Worm (Caenorhabditis elegans) whole organism, L4 larva: ENCODE results near the gene F32D8.4.

Source experiments
- D1046.2 ChIP-seq: fragments of 200-800 bp; sonication (Bioruptor generic); IDR thresholded peaks from 2 replicates; pipeline ENCODE4 v1.3.6; 2022; ENCODE audit warnings: missing genetic modification characterization, missing compliant biosample characterization
- F10B5.3 ChIP-seq: sonication (generic microtip); optimal IDR thresholded peaks from 2 replicates; lab custom pipeline; 2016; ENCODE audit warnings: mild to moderate bottlenecking, missing genetic modification characterization, missing compliant biosample characterization
- F26F4.8 ChIP-seq: fragments of 200-800 bp; sonication (Bioruptor generic); conservative IDR thresholded peaks from 2 replicates; pipeline ENCODE4 v1.3.6; 2022; ENCODE audit warnings: missing genetic modification characterization, missing compliant biosample characterization
- R02D3.7 ChIP-seq: fragments of 150-350 bp; sonication (generic microtip); optimal IDR thresholded peaks from 3 replicates; lab custom pipeline; 2014; ENCODE audit warnings: missing biosample characterization, missing genetic modification characterization
- T20F7.1 ChIP-seq: fragments of 200-800 bp; sonication (Bioruptor generic); optimal IDR thresholded peaks from 2 replicates; lab custom pipeline; 2018; ENCODE audit warnings: mild to moderate bottlenecking, missing genetic modification characterization, missing compliant biosample characterization
- T26A8.4 ChIP-seq: fragments of 200-800 bp; sonication (Bioruptor generic); IDR thresholded peaks from 2 replicates; pipeline ENCODE4 v1.3.6; 2022; ENCODE audit warnings: missing genetic modification characterization, missing compliant biosample characterization
- Y105C5A.15 ChIP-seq: fragments of 200-800 bp; sonication (Bioruptor generic); IDR thresholded peaks from 2 replicates; pipeline ENCODE4 v1.3.6; 2022; ENCODE audit warnings: missing genetic modification characterization, missing compliant biosample characterization
- Y75B8A.6 ChIP-seq: fragments of 200-800 bp; sonication (Bioruptor generic); IDR thresholded peaks from 2 replicates; pipeline ENCODE4 v1.3.6; 2022; ENCODE audit warnings: missing genetic modification reagents, missing genetic modification characterization, missing compliant biosample characterization
- aha-1 ChIP-seq: fragments of 150-350 bp; peaks from one replicate; lab custom pipeline; 2014; ENCODE audit warnings: missing biosample characterization, missing genetic modification characterization
- ama-1 ChIP-seq: fragments of 150-350 bp; optimal IDR thresholded peaks from 2 replicates; lab custom pipeline; 2014; ENCODE audit warnings: inconsistent platforms, mixed read lengths
- ceh-20 ChIP-seq: fragments of 200-800 bp; sonication (Bioruptor generic); IDR thresholded peaks from 2 replicates; pipeline ENCODE4 v1.3.6; 2022; ENCODE audit warnings: missing genetic modification reagents, missing genetic modification characterization, missing compliant biosample characterization
- ceh-28 ChIP-seq: fragments of 150-350 bp; optimal IDR thresholded peaks from 2 replicates; lab custom pipeline; 2014; ENCODE audit warnings: missing biosample characterization, missing genetic modification reagents, missing genetic modification characterization
- ceh-32 ChIP-seq: sonication (generic microtip); optimal IDR thresholded peaks from 2 replicates; lab custom pipeline; 2016; ENCODE audit warnings: mild to moderate bottlenecking, missing genetic modification characterization, missing compliant biosample characterization; ENCODE audit not compliant: poor library complexity
- ceh-62 ChIP-seq: sonication (generic microtip); optimal IDR thresholded peaks from 2 replicates; lab custom pipeline; 2017; ENCODE audit warnings: missing biosample characterization, missing genetic modification characterization
- ceh-82 ChIP-seq: sonication (generic microtip); optimal IDR thresholded peaks from 2 replicates; lab custom pipeline; 2017; ENCODE audit warnings: missing biosample characterization, missing genetic modification characterization
- ces-1 ChIP-seq: fragments of 150-350 bp; sonication (generic microtip); optimal IDR thresholded peaks from 4 replicates; lab custom pipeline; 2014; ENCODE audit warnings: missing biosample characterization, missing genetic modification reagents, missing genetic modification characterization
- daf-16 ChIP-seq, 3 experiments: sonication (generic microtip); optimal IDR thresholded peaks; 2 replicates each; lab custom pipeline; 2016 to 2017; ENCODE audit warnings: missing genetic modification characterization in 3 of 3, missing genetic modification reagents in 3 of 3, mild to moderate bottlenecking in 2 of 3, missing compliant biosample characterization in 2 of 3, missing biosample characterization in 1 of 3, moderate library complexity in 1 of 3
- dmd-9 ChIP-seq: fragments of 200-800 bp; sonication (Bioruptor generic); IDR thresholded peaks from 2 replicates; pipeline ENCODE4 v1.3.6; 2022; ENCODE audit warnings: missing genetic modification reagents, missing genetic modification characterization, missing compliant biosample characterization
- dve-1 ChIP-seq: sonication (generic microtip); optimal IDR thresholded peaks from 2 replicates; lab custom pipeline; 2017; ENCODE audit warnings: antibody characterized with exemption, mild to moderate bottlenecking, missing genetic modification characterization, missing compliant biosample characterization; ENCODE audit not compliant: insufficient read depth
- egl-43 ChIP-seq: fragments of 200-800 bp; sonication (Bioruptor generic); IDR thresholded peaks from 2 replicates; pipeline ENCODE4 v1.3.6; 2022; ENCODE audit warnings: missing genetic modification reagents, missing genetic modification characterization, missing compliant biosample characterization
- fos-1 ChIP-seq: fragments of 150-350 bp; optimal IDR thresholded peaks from 2 replicates; lab custom pipeline; 2014; ENCODE audit warnings: missing biosample characterization, missing genetic modification characterization
- gei-8 ChIP-seq: fragments of 200-800 bp; sonication (Bioruptor generic); optimal IDR thresholded peaks from 2 replicates; lab custom pipeline; 2018; ENCODE audit warnings: mild to moderate bottlenecking, missing genetic modification characterization, missing compliant biosample characterization
- hif-1 ChIP-seq, 2 experiments: sonication (generic microtip); optimal IDR thresholded peaks; 2 replicates each; lab custom pipeline; 2016 to 2017; ENCODE audit warnings: missing compliant biosample characterization in 2 of 2, missing genetic modification characterization in 2 of 2, missing genetic modification reagents in 2 of 2, missing genotype in 2 of 2, mild to moderate bottlenecking in 1 of 2
- hlh-11 ChIP-seq: fragments of 200-800 bp; sonication (Bioruptor generic); optimal IDR thresholded peaks from 2 replicates; lab custom pipeline; 2018; ENCODE audit warnings: mild to moderate bottlenecking, missing genetic modification characterization, missing compliant biosample characterization
- hlh-30 ChIP-seq: sonication (generic microtip); optimal IDR thresholded peaks from 2 replicates; lab custom pipeline; 2017; ENCODE audit warnings: antibody characterized with exemption, mild to moderate bottlenecking, missing genetic modification characterization, missing compliant biosample characterization; ENCODE audit not compliant: insufficient read depth
- hmg-1.1 ChIP-seq: fragments of 200-800 bp; sonication (Bioruptor generic); IDR thresholded peaks from 2 replicates; pipeline ENCODE4 v1.3.6; 2022; ENCODE audit warnings: missing genetic modification reagents, missing genetic modification characterization, missing compliant biosample characterization
- lin-29 ChIP-seq: fragments of 200-800 bp; sonication (Bioruptor generic); IDR thresholded peaks from 2 replicates; pipeline ENCODE4 v1.3.6; 2022; ENCODE audit warnings: missing genetic modification reagents, missing genetic modification characterization, missing compliant biosample characterization
- lin-38 ChIP-seq: fragments of 200-800 bp; sonication (Bioruptor generic); IDR thresholded peaks from 2 replicates; pipeline ENCODE4 v1.3.6; 2022; ENCODE audit warnings: missing genetic modification reagents, missing genetic modification characterization, missing compliant biosample characterization
- lsy-2 ChIP-seq, 2 experiments: fragments of 150-350 bp in 1 of 2; sonication (generic microtip) in 1 of 2; optimal IDR thresholded peaks; 2 replicates each; lab custom pipeline; 2014 to 2017; ENCODE audit warnings: missing biosample characterization in 2 of 2, missing genetic modification characterization in 2 of 2
- madf-5 ChIP-seq, 2 experiments: fragments of 200-800 bp; sonication (Bioruptor generic); IDR thresholded peaks; 2 replicates each; pipeline ENCODE4 v1.3.6; 2022; ENCODE audit warnings: missing compliant biosample characterization in 2 of 2, missing genetic modification characterization in 2 of 2
- madf-9 ChIP-seq: fragments of 200-800 bp; sonication (Bioruptor generic); conservative IDR thresholded peaks from 2 replicates; pipeline ENCODE4 v1.3.6; 2022; ENCODE audit warnings: missing genetic modification reagents, missing genetic modification characterization, missing compliant biosample characterization
- mdl-1 ChIP-seq, 2 experiments: fragments of 150-350 bp in 1 of 2; sonication (generic microtip) in 1 of 2; optimal IDR thresholded peaks; 2 replicates each; lab custom pipeline; 2014 to 2017; ENCODE audit warnings: missing biosample characterization in 2 of 2, missing genetic modification characterization in 2 of 2
- mes-2 ChIP-seq: sonication (generic microtip); optimal IDR thresholded peaks from 2 replicates; lab custom pipeline; 2016; ENCODE audit warnings: missing genotype, mild to moderate bottlenecking, missing genetic modification characterization, missing compliant biosample characterization; ENCODE audit not compliant: poor library complexity, severe bottlenecking
- mxl-2 ChIP-seq: fragments of 200-800 bp; sonication (Bioruptor generic); conservative IDR thresholded peaks from 2 replicates; pipeline ENCODE4 v1.3.6; 2022; ENCODE audit warnings: missing genetic modification reagents, missing genetic modification characterization, missing compliant biosample characterization
- nhr-102 ChIP-seq: sonication (generic microtip); optimal IDR thresholded peaks from 2 replicates; lab custom pipeline; 2016; ENCODE audit warnings: mild to moderate bottlenecking, missing genetic modification characterization, moderate library complexity, missing compliant biosample characterization
- nhr-237 ChIP-seq: sonication (generic microtip); optimal IDR thresholded peaks from 2 replicates; lab custom pipeline; 2017; ENCODE audit warnings: missing biosample characterization, missing genetic modification characterization
- nhr-28 ChIP-seq: fragments of 150-350 bp; optimal IDR thresholded peaks from 2 replicates; lab custom pipeline; 2014; ENCODE audit warnings: missing biosample characterization, missing genetic modification characterization
- nhr-42 ChIP-seq: fragments of 200-800 bp; sonication (Bioruptor generic); IDR thresholded peaks from 2 replicates; pipeline ENCODE4 v1.3.6; 2022; ENCODE audit warnings: missing genetic modification characterization, missing compliant biosample characterization
- nhr-76 ChIP-seq: fragments of 150-350 bp; optimal IDR thresholded peaks from 2 replicates; lab custom pipeline; 2014; ENCODE audit warnings: missing biosample characterization, missing genetic modification characterization
- skn-1 ChIP-seq: fragments of 150-350 bp; optimal IDR thresholded peaks from 2 replicates; lab custom pipeline; 2014; ENCODE audit warnings: missing biosample characterization, missing genetic modification characterization
- snpc-4 ChIP-seq: fragments of 150-350 bp; optimal IDR thresholded peaks from 2 replicates; lab custom pipeline; 2014; ENCODE audit warnings: missing biosample characterization, missing genetic modification characterization
- spr-3 ChIP-seq: fragments of 200-800 bp; sonication (Bioruptor generic); optimal IDR thresholded peaks from 2 replicates; lab custom pipeline; 2018; ENCODE audit warnings: mild to moderate bottlenecking, missing genetic modification characterization, missing compliant biosample characterization
- unc-62 ChIP-seq, 3 experiments: fragments of 150-350 bp in 1 of 3; sonication (generic microtip); optimal IDR thresholded peaks in 2 of 3; peaks in 1 of 3; 1 replicate in 1 of 3; 2 replicates in 2 of 3; lab custom pipeline; 2014 to 2017; ENCODE audit warnings: missing biosample characterization in 3 of 3, missing genetic modification characterization in 3 of 3, missing genetic modification reagents in 3 of 3, missing genotype in 1 of 3
- zag-1 ChIP-seq: fragments of 150-350 bp; optimal IDR thresholded peaks from 2 replicates; lab custom pipeline; 2014; ENCODE audit warnings: missing biosample characterization, missing genetic modification characterization
- zfp-2 ChIP-seq: sonication (generic microtip); optimal IDR thresholded peaks from 2 replicates; lab custom pipeline; 2016; ENCODE audit warnings: mild to moderate bottlenecking, missing genetic modification characterization, missing compliant biosample characterization
- zfp-3 ChIP-seq: fragments of 200-800 bp; sonication (Bioruptor generic); conservative IDR thresholded peaks from 2 replicates; pipeline ENCODE4 v1.3.6; 2022; ENCODE audit warnings: missing genetic modification reagents, missing genetic modification characterization, missing compliant biosample characterization
- zip-2 ChIP-seq: fragments of 150-350 bp; optimal IDR thresholded peaks from 2 replicates; lab custom pipeline; 2014; ENCODE audit warnings: missing biosample characterization, missing genetic modification characterization
- ztf-11 ChIP-seq: fragments of 150-350 bp; optimal IDR thresholded peaks from 2 replicates; lab custom pipeline; 2014; ENCODE audit warnings: missing biosample characterization, missing genetic modification characterization
- ztf-7 ChIP-seq: fragments of 150-350 bp; optimal IDR thresholded peaks from 2 replicates; lab custom pipeline; 2014; ENCODE audit warnings: missing biosample characterization, missing genetic modification characterization

Gene F32D8.4

ce11 chrV:10887564-10887963 lies 5.8 kb downstream of the F32D8.4 start:
- peak; percentile 79 for TF ChIP-seq T26A8.4 (GFP tag; lab: Robert Waterston, UW)
- peak; percentile 54 for TF ChIP-seq dve-1 (tag; lab: Kevin White, UChicago)
- TF ChIP-seq hmg-1.1, result no peak
- no peak for TF ChIP-seq ztf-7
- TF ChIP-seq egl-43 (GFP tag; lab: Robert Waterston, UW), result peak; percentile 74; the same call in 1 of the 2 replicates
- peak; percentile 48; the same call in 1 of the 2 replicates for TF ChIP-seq zfp-3 (GFP tag; lab: Robert Waterston, UW)
- TF ChIP-seq ama-1, result no peak
- no peak for TF ChIP-seq ceh-82 (tag; lab: Kevin White, UChicago)
- TF ChIP-seq Y75B8A.6 (GFP tag; lab: Robert Waterston, UW), result peak; percentile 61; the same call in 1 of the 2 replicates
- no peak for TF ChIP-seq F10B5.3 (tag; lab: Kevin White, UChicago)
- no peak for TF ChIP-seq fos-1 (tag; lab: Kevin White, UChicago)
- TF ChIP-seq snpc-4 (tag; lab: Kevin White, UChicago), result no peak
- TF ChIP-seq D1046.2 (GFP tag; lab: Robert Waterston, UW), result 0 out of 2 replicates have a peak, but pooled peaks have one; percentile 21
- no peak for TF ChIP-seq nhr-76
- TF ChIP-seq mxl-2, result no peak
- TF ChIP-seq zag-1 (tag; lab: Kevin White, UChicago), result no peak
- TF ChIP-seq nhr-28 (tag; lab: Kevin White, UChicago), result no peak
- peak; percentile 61 for TF ChIP-seq gei-8 (GFP tag; lab: Kevin White, UChicago)
- TF ChIP-seq F26F4.8 (GFP tag; lab: Robert Waterston, UW), result no peak
- TF ChIP-seq dmd-9 (GFP tag; lab: Robert Waterston, UW), result no peak
- TF ChIP-seq Y105C5A.15, result no peak
- TF ChIP-seq mes-2 (tag; lab: Kevin White, UChicago), result peak; percentile 42
- peak; percentile 64; the same call in 1 of the 2 replicates for TF ChIP-seq ceh-20
- TF ChIP-seq lin-38, result peak; percentile 36; the same call in 1 of the 2 replicates
- TF ChIP-seq spr-3 (GFP tag; lab: Kevin White, UChicago), result peak; percentile 17
- TF ChIP-seq nhr-102, result peak; percentile 66
- 0 out of 2 replicates have a peak, but pooled peaks have one; percentile 11 for TF ChIP-seq lin-29 (GFP tag; lab: Robert Waterston, UW)
- TF ChIP-seq lsy-2 (tag; optimal IDR thresholded peaks at IDR 0.05; lab: Kevin White, UChicago), result peak in 1 of 2 experiments; percentile 18
- no peak for TF ChIP-seq nhr-42 (GFP tag; lab: Robert Waterston, UW)
- no peak for TF ChIP-seq ceh-28 (tag; lab: Kevin White, UChicago)
- TF ChIP-seq ceh-32 (tag; lab: Kevin White, UChicago), result no peak
- peak in 1 of 2 experiments; percentile 14 for TF ChIP-seq hif-1 (tag; optimal IDR thresholded peaks at IDR 0.05; lab: Kevin White, UChicago)
- peak; percentile 31 for TF ChIP-seq T20F7.1
- TF ChIP-seq zfp-2 (tag; lab: Kevin White, UChicago), result no peak
- TF ChIP-seq daf-16 (GFP tag; optimal IDR thresholded peaks at IDR 0.05; lab: Kevin White, UChicago), result no peak
- peak; percentile 27 for TF ChIP-seq daf-16 (tag; optimal IDR thresholded peaks at IDR 0.05; lab: Kevin White, UChicago)
- TF ChIP-seq skn-1 (tag; lab: Kevin White, UChicago), result no peak
- TF ChIP-seq madf-5 (GFP tag; IDR thresholded peaks at IDR 0.05; lab: Robert Waterston, UW), result peak in 1 of 2 experiments; percentile 68; a peak in 1 of 4 replicates

- TF ChIP-seq madf-9 (GFP tag; lab: Robert Waterston, UW), result no peak
- TF ChIP-seq hlh-11 (tag; lab: Kevin White, UChicago), result peak; percentile 62
- TF ChIP-seq nhr-76, result no peak
- TF ChIP-seq ceh-62 (tag; lab: Kevin White, UChicago), result no peak
- peak; percentile 89 for TF ChIP-seq aha-1 (tag; lab: Kevin White, UChicago)
- peak in 1 of 2 experiments; percentile 52 for TF ChIP-seq mdl-1 (tag; optimal IDR thresholded peaks at IDR 0.05; lab: Kevin White, UChicago)
- TF ChIP-seq unc-62 (GFP tag; optimal IDR thresholded peaks at IDR 0.05 in 1 of 2; lab: Kevin White, UChicago), result peak in 1 of 2 experiments; percentile 67
- no peak for TF ChIP-seq unc-62 (tag; optimal IDR thresholded peaks at IDR 0.05; lab: Kevin White, UChicago)
- no peak for TF ChIP-seq ztf-11 (tag; lab: Kevin White, UChicago)
- no peak for TF ChIP-seq ces-1 (GFP tag; lab: Kevin White, UChicago)
- peak; percentile 24 for TF ChIP-seq hlh-30 (tag; lab: Kevin White, UChicago)
- no peak for TF ChIP-seq Y105C5A.15
- no peak for TF ChIP-seq zfp-3 (GFP tag; lab: Robert Waterston, UW)
- peak; percentile 33 for TF ChIP-seq nhr-28 (tag; lab: Kevin White, UChicago)
- TF ChIP-seq mxl-2, result no peak
- TF ChIP-seq nhr-237, result no peak
- no peak for TF ChIP-seq zip-2 (tag; lab: Kevin White, UChicago)
- TF ChIP-seq R02D3.7, result no peak
- TF ChIP-seq T26A8.4 (GFP tag; lab: Robert Waterston, UW), result no peak
- no peak for TF ChIP-seq snpc-4 (tag; lab: Kevin White, UChicago)
These were observed 6.9 kb downstream of the F32D8.4 start, which contains the start of gene F32D8.3 for ce11 chrV:10886405-10886887. F32D8.3 (plus strand) TSS chrV:10886837.
